Worm (Caenorhabditis elegans): ENCODE results near the gene B0334.20.
A peak's percentile ranks its signal among the peaks of the same experiment; 100 is the strongest.

B0334.20 gene

ce11 chrII:11545299-11545951, 45.2 kb upstream of the B0334.20 start, which contains the start of gene dnj-13 (continued):
- TF ChIP-seq ceh-14 (tag; optimal IDR thresholded peaks at IDR 0.05) (peak; percentile 4), npax-4 (tag; optimal IDR thresholded peaks at IDR 0.05) (no peak), hlh-30 (tag; optimal IDR thresholded peaks at IDR 0.05; ENCODE audit: insufficient read depth) (peak; percentile 83), hlh-13 (GFP tag; optimal IDR thresholded peaks at IDR 0.05) (no peak), eyg-1 (tag; optimal IDR thresholded peaks at IDR 0.05) (no peak), C38D4.7 (GFP tag; optimal IDR thresholded peaks at IDR 0.05) (no peak), F13H6.1 (tag; optimal IDR thresholded peaks at IDR 0.05) (no peak), ceh-19 (GFP tag; optimal IDR thresholded peaks at IDR 0.05) (peak; percentile 30), elt-4 (tag; optimal IDR thresholded peaks at IDR 0.05) (no peak), ceh-30 (tag; optimal IDR thresholded peaks at IDR 0.05) (peak; percentile 59), sox-4 (tag; optimal IDR thresholded peaks at IDR 0.05) (no peak), dve-1 (tag; optimal IDR thresholded peaks at IDR 0.05) (peak; percentile 29), unc-3 (GFP tag; conservative IDR thresholded peaks at IDR 0.05) (no peak; the same call in 1 of the 2 replicates), unc-3 (tag; optimal IDR thresholded peaks at IDR 0.05) (no peak), dmd-4 (tag; optimal IDR thresholded peaks at IDR 0.05; ENCODE audit: borderline replicate concordance) (no peak), ceh-34 (tag; optimal IDR thresholded peaks at IDR 0.05) (peak; percentile 86), syd-9 (tag; optimal IDR thresholded peaks at IDR 0.05) (peak; percentile 71), sox-2 (GFP tag; IDR thresholded peaks at IDR 0.05) (no peak), ahr-1 (tag; optimal IDR thresholded peaks at IDR 0.05) (no peak), ztf-16 (tag; optimal IDR thresholded peaks at IDR 0.05) (peak; percentile 3), ceh-31 (tag; optimal IDR thresholded peaks at IDR 0.05) (peak; percentile 66), pag-3 (tag; optimal IDR thresholded peaks at IDR 0.05; ENCODE audit: borderline replicate concordance) (no peak), nhr-232 (tag; optimal IDR thresholded peaks at IDR 0.05) (no peak), ttx-3 (tag; optimal IDR thresholded peaks at IDR 0.05) (no peak), ceh-48 (tag; optimal IDR thresholded peaks at IDR 0.05) (peak; percentile 31), che-1 (tag; optimal IDR thresholded peaks at IDR 0.05) (no peak), hlh-15 (tag; optimal IDR thresholded peaks at IDR 0.05) (no peak), K02D7.2 (tag; optimal IDR thresholded peaks at IDR 0.05) (no peak), T23F11.4 (GFP tag; optimal IDR thresholded peaks at IDR 0.05) (no peak), tbx-2 (tag; optimal IDR thresholded peaks at IDR 0.05) (peak; percentile 79), ceh-45 (GFP tag; IDR thresholded peaks at IDR 0.05) (no peak), fkh-10 (GFP tag; optimal IDR thresholded peaks at IDR 0.05) (no peak), K09A11.1 (tag; optimal IDR thresholded peaks at IDR 0.05; ENCODE audit: insufficient read depth) (no peak), ama-1 (optimal IDR thresholded peaks at IDR 0.05) (peak; percentile 27), unc-55 (GFP tag; optimal IDR thresholded peaks at IDR 0.05) (peak; percentile 82), gmeb-2 (tag; optimal IDR thresholded peaks at IDR 0.05) (peak; percentile 51), sdc-2 (tag; optimal IDR thresholded peaks at IDR 0.05) (peak; percentile 55), madf-2 (tag; optimal IDR thresholded peaks at IDR 0.05) (peak; percentile 65), C08G9.2 (tag; optimal IDR thresholded peaks at IDR 0.05) (peak; percentile 60), ref-2 (tag; optimal IDR thresholded peaks at IDR 0.05) (peak; percentile 93), nhr-11 (tag; optimal IDR thresholded peaks at IDR 0.05) (no peak), ceh-9 (tag; optimal IDR thresholded peaks at IDR 0.05) (no peak), lin-11 (tag; optimal IDR thresholded peaks at IDR 0.05) (no peak), zip-5 (tag; optimal IDR thresholded peaks at IDR 0.05) (no peak), odd-2 (tag; optimal IDR thresholded peaks at IDR 0.05) (no peak), pqm-1 (tag; optimal IDR thresholded peaks at IDR 0.05) (peak; percentile 52), pha-4 (tag; optimal IDR thresholded peaks at IDR 0.05) (no peak), elt-2 (tag; optimal IDR thresholded peaks at IDR 0.05) (peak; percentile 73)
